Fruit fly (Drosophila melanogaster) whole organism, embryonic: ENCODE results near the gene CG11951.

Experiments used
- C15 ChIP-seq: fragments of 200-800 bp; sonication (Bioruptor generic); IDR thresholded peaks from 3 replicates; pipeline ENCODE4 v1.3.6; 2022; ENCODE audit warnings: missing biosample characterization, missing genetic modification characterization
- CG10274 ChIP-seq: fragments of 200-800 bp; sonication (Bioruptor generic); optimal IDR thresholded peaks from 3 replicates; lab custom pipeline; 2017; ENCODE audit warnings: missing biosample characterization, mild to moderate bottlenecking, missing genetic modification characterization
- CG10321 ChIP-seq: fragments of 200-800 bp; sonication (Bioruptor generic); IDR thresholded peaks from 2 replicates; pipeline ENCODE4 v1.3.6; 2022; ENCODE audit warnings: missing biosample characterization, missing genetic modification characterization
- CG10366 ChIP-seq: fragments of 200-800 bp; sonication (Bioruptor generic); IDR thresholded peaks from 2 replicates; pipeline ENCODE4 v1.3.6; 2022; ENCODE audit warnings: missing biosample characterization, missing genetic modification characterization
- CG10654 ChIP-seq: fragments of 200-800 bp; sonication (Bioruptor generic); optimal IDR thresholded peaks from 2 replicates; lab custom pipeline; 2016; ENCODE audit warnings: missing biosample characterization, missing genetic modification characterization
- CG10959 ChIP-seq: fragments of 200-800 bp; sonication (Bioruptor generic); IDR thresholded peaks from 2 replicates; pipeline ENCODE4 v1.3.6; 2022; ENCODE audit warnings: missing biosample characterization, missing genetic modification characterization
- CG11085 ChIP-seq: fragments of 200-800 bp; sonication (Bioruptor generic); IDR thresholded peaks from 2 replicates; pipeline ENCODE4 v1.3.6; 2022; ENCODE audit warnings: missing biosample characterization, missing genetic modification characterization
- CG11398 ChIP-seq: fragments of 200-800 bp; sonication (Bioruptor generic); optimal IDR thresholded peaks from 2 replicates; lab custom pipeline; 2016; ENCODE audit warnings: missing biosample characterization, missing genetic modification characterization
- CG11696 ChIP-seq: fragments of 200-800 bp; sonication (Bioruptor generic); IDR thresholded peaks from 2 replicates; pipeline ENCODE4 v1.3.6; 2022; ENCODE audit warnings: missing biosample characterization, missing genetic modification characterization
- CG12071 ChIP-seq: fragments of 200-800 bp; sonication (Bioruptor generic); optimal IDR thresholded peaks from 3 replicates; lab custom pipeline; 2018; ENCODE audit warnings: missing biosample characterization, mild to moderate bottlenecking, missing genetic modification characterization
- CG12155 ChIP-seq: fragments of 200-800 bp; sonication (Bioruptor generic); optimal IDR thresholded peaks from 3 replicates; lab custom pipeline; 2016; ENCODE audit warnings: missing biosample characterization, missing genetic modification characterization
- CG12942 ChIP-seq: fragments of 200-800 bp; sonication (Bioruptor generic); optimal IDR thresholded peaks from 3 replicates; lab custom pipeline; 2016; ENCODE audit warnings: missing biosample characterization, missing genetic modification characterization
- CG14050 ChIP-seq: fragments of 200-800 bp; sonication (Bioruptor generic); IDR thresholded peaks from 3 replicates; pipeline ENCODE4 v1.3.6; 2022; ENCODE audit warnings: missing biosample characterization, missing genetic modification characterization
- CG15269 ChIP-seq: fragments of 200-800 bp; sonication (Bioruptor generic); optimal IDR thresholded peaks from 2 replicates; lab custom pipeline; 2018; ENCODE audit warnings: missing biosample characterization, mild to moderate bottlenecking, missing genetic modification characterization, moderate library complexity
- CG1603 ChIP-seq: fragments of 200-800 bp; sonication (Bioruptor generic); optimal IDR thresholded peaks from 2 replicates; lab custom pipeline; 2019; ENCODE audit warnings: missing biosample characterization, mild to moderate bottlenecking, missing genetic modification characterization, moderate library complexity
- CG17361 ChIP-seq: fragments of 200-800 bp; sonication (Bioruptor generic); IDR thresholded peaks from 3 replicates; pipeline ENCODE4 v1.3.6; 2022; ENCODE audit warnings: missing biosample characterization, missing genetic modification characterization
- CG17385 ChIP-seq: fragments of 200-800 bp; sonication (Bioruptor generic); optimal IDR thresholded peaks from 3 replicates; lab custom pipeline; 2018; ENCODE audit warnings: missing biosample characterization, mild to moderate bottlenecking, missing genetic modification characterization
- CG18619 ChIP-seq: fragments of 200-800 bp; sonication (Bioruptor generic); optimal IDR thresholded peaks from 3 replicates; lab custom pipeline; 2017; ENCODE audit warnings: missing biosample characterization, mild to moderate bottlenecking, missing genetic modification characterization
- CG18764 ChIP-seq: fragments of 200-800 bp; sonication (Bioruptor generic); optimal IDR thresholded peaks from 3 replicates; lab custom pipeline; 2016; ENCODE audit warnings: missing biosample characterization, missing genetic modification characterization
- CG32532 ChIP-seq: fragments of 200-800 bp; sonication (Bioruptor generic); IDR thresholded peaks from 2 replicates; pipeline ENCODE4 v1.3.6; 2022; ENCODE audit warnings: missing biosample characterization, missing genetic modification characterization
- CG33557 ChIP-seq: fragments of 200-800 bp; sonication (Bioruptor generic); optimal IDR thresholded peaks from 2 replicates; lab custom pipeline; 2019; ENCODE audit warnings: missing biosample characterization, mild to moderate bottlenecking, missing genetic modification characterization, moderate library complexity
- CG34422 ChIP-seq: fragments of 200-800 bp; sonication (Bioruptor generic); IDR thresholded peaks from 3 replicates; pipeline ENCODE4 v1.3.6; 2022; ENCODE audit warnings: missing biosample characterization, missing genetic modification characterization
- CG4424 ChIP-seq: fragments of 200-800 bp; sonication (Bioruptor generic); optimal IDR thresholded peaks from 3 replicates; lab custom pipeline; 2016; ENCODE audit warnings: missing biosample characterization, missing genetic modification characterization
- CG5245 ChIP-seq: fragments of 200-800 bp; sonication (Bioruptor generic); optimal IDR thresholded peaks from 3 replicates; lab custom pipeline; 2016; ENCODE audit warnings: missing biosample characterization, missing genetic modification characterization
- CG6813 ChIP-seq: fragments of 200-800 bp; sonication (Bioruptor generic); optimal IDR thresholded peaks from 2 replicates; lab custom pipeline; 2017; ENCODE audit warnings: missing biosample characterization, missing genetic modification characterization, mild to moderate bottlenecking, moderate library complexity, missing genetic modification reagents
- CG7963 ChIP-seq: fragments of 200-800 bp; sonication (Bioruptor generic); IDR thresholded peaks from 3 replicates; pipeline ENCODE4 v1.3.6; 2022; ENCODE audit warnings: missing biosample characterization, missing genetic modification characterization; ENCODE audit not compliant: partially characterized antibody
- CG9817 ChIP-seq: fragments of 200-800 bp; sonication (Bioruptor generic); optimal IDR thresholded peaks from 2 replicates; lab custom pipeline; 2018; ENCODE audit warnings: missing biosample characterization, mild to moderate bottlenecking, missing genetic modification characterization, moderate library complexity
- D19B ChIP-seq: fragments of 200-800 bp; sonication (Bioruptor generic); optimal IDR thresholded peaks from 2 replicates; lab custom pipeline; 2017; ENCODE audit warnings: missing biosample characterization, mild to moderate bottlenecking, missing genetic modification characterization
- E2f2 ChIP-seq: fragments of 200-800 bp; sonication (Bioruptor generic); IDR thresholded peaks from 2 replicates; pipeline ENCODE4 v1.3.6; 2022; ENCODE audit warnings: missing biosample characterization, missing genetic modification characterization
- Fer3 ChIP-seq: fragments of 200-800 bp; sonication (Bioruptor generic); optimal IDR thresholded peaks from 2 replicates; lab custom pipeline; 2018; ENCODE audit warnings: missing biosample characterization, mild to moderate bottlenecking, missing genetic modification characterization, moderate library complexity
- HmgZ ChIP-seq: fragments of 200-800 bp; sonication (Bioruptor generic); optimal IDR thresholded peaks from 2 replicates; lab custom pipeline; 2018; ENCODE audit warnings: missing biosample characterization, mild to moderate bottlenecking, missing genetic modification characterization
- Hr3 ChIP-seq: fragments of 200-800 bp; sonication (Bioruptor generic); optimal IDR thresholded peaks from 3 replicates; lab custom pipeline; 2016; ENCODE audit warnings: missing biosample characterization, missing genetic modification characterization
- Max ChIP-seq: fragments of 200-800 bp; sonication (Bioruptor generic); optimal IDR thresholded peaks from 2 replicates; lab custom pipeline; 2016; ENCODE audit warnings: missing biosample characterization, mild to moderate bottlenecking, missing genetic modification characterization
- Myb ChIP-seq: fragments of 200-800 bp; sonication (Bioruptor generic); optimal IDR thresholded peaks from 2 replicates; lab custom pipeline; 2016; ENCODE audit warnings: missing biosample characterization, missing genetic modification characterization
- PHDP ChIP-seq: fragments of 200-800 bp; sonication (Bioruptor generic); optimal IDR thresholded peaks from 3 replicates; lab custom pipeline; 2018; ENCODE audit warnings: missing biosample characterization, mild to moderate bottlenecking, missing genetic modification characterization, moderate library complexity
- bowl ChIP-seq: fragments of 200-800 bp; sonication (Bioruptor generic); IDR thresholded peaks from 2 replicates; pipeline ENCODE4 v1.3.6; 2022; ENCODE audit warnings: missing biosample characterization, missing genetic modification characterization
- chinmo ChIP-seq: fragments of 200-800 bp; sonication (Bioruptor generic); IDR thresholded peaks from 4 replicates; pipeline ENCODE4 v1.3.6; 2022; ENCODE audit warnings: missing biosample characterization, missing genetic modification characterization; ENCODE audit not compliant: partially characterized antibody
- dmrt11E ChIP-seq: fragments of 200-800 bp; sonication (Bioruptor generic); optimal IDR thresholded peaks from 3 replicates; lab custom pipeline; 2018; ENCODE audit warnings: missing biosample characterization, mild to moderate bottlenecking, missing genetic modification characterization, moderate library complexity
- en ChIP-seq: fragments of 200-800 bp; sonication (Bioruptor generic); optimal IDR thresholded peaks from 2 replicates; lab custom pipeline; 2016; ENCODE audit warnings: missing biosample characterization, missing genetic modification characterization
- fd64A ChIP-seq: fragments of 200-800 bp; sonication (Bioruptor generic); optimal IDR thresholded peaks from 3 replicates; lab custom pipeline; 2018; ENCODE audit warnings: missing biosample characterization, mild to moderate bottlenecking, missing genetic modification characterization
- fd96Cb ChIP-seq: fragments of 200-800 bp; sonication (Bioruptor generic); optimal IDR thresholded peaks from 2 replicates; lab custom pipeline; 2018; ENCODE audit warnings: missing biosample characterization, mild to moderate bottlenecking, missing genetic modification characterization, moderate library complexity
- gsb ChIP-seq: fragments of 200-800 bp; sonication (Bioruptor generic); IDR thresholded peaks from 2 replicates; pipeline ENCODE4 v1.3.6; 2022; ENCODE audit warnings: missing biosample characterization, missing genetic modification characterization
- nerfin-1 ChIP-seq: fragments of 200-800 bp; sonication (Bioruptor generic); optimal IDR thresholded peaks from 3 replicates; lab custom pipeline; 2019; ENCODE audit warnings: missing biosample characterization, mild to moderate bottlenecking, missing genetic modification characterization, moderate library complexity
- run ChIP-seq: fragments of 200-800 bp; sonication (Bioruptor generic); optimal IDR thresholded peaks from 3 replicates; lab custom pipeline; 2018; ENCODE audit warnings: missing biosample characterization, mild to moderate bottlenecking, missing genetic modification characterization
- schlank ChIP-seq: fragments of 200-800 bp; sonication (Bioruptor generic); optimal IDR thresholded peaks from 2 replicates; lab custom pipeline; 2018; ENCODE audit warnings: missing biosample characterization, mild to moderate bottlenecking, missing genetic modification characterization
- scrt ChIP-seq: fragments of 200-800 bp; sonication (Bioruptor generic); optimal IDR thresholded peaks from 2 replicates; lab custom pipeline; 2018; ENCODE audit warnings: missing biosample characterization, mild to moderate bottlenecking, missing genetic modification characterization, moderate library complexity
- sim ChIP-seq: fragments of 200-800 bp; sonication (Bioruptor generic); IDR thresholded peaks from 2 replicates; pipeline ENCODE4 v1.3.6; 2022; ENCODE audit warnings: missing biosample characterization, missing genetic modification characterization
- sisA ChIP-seq: fragments of 200-800 bp; sonication (Bioruptor generic); IDR thresholded peaks from 2 replicates; pipeline ENCODE4 v1.3.6; 2022; ENCODE audit warnings: missing biosample characterization, missing genetic modification characterization
- so ChIP-seq: fragments of 200-800 bp; sonication (Bioruptor generic); IDR thresholded peaks from 3 replicates; pipeline ENCODE4 v1.3.6; 2022; ENCODE audit warnings: missing biosample characterization, missing genetic modification characterization
- z ChIP-seq: fragments of 200-800 bp; sonication (Bioruptor generic); IDR thresholded peaks from 3 replicates; pipeline ENCODE4 v1.3.6; 2022; ENCODE audit warnings: missing biosample characterization, missing genetic modification characterization

CG11951 gene

DNA sequence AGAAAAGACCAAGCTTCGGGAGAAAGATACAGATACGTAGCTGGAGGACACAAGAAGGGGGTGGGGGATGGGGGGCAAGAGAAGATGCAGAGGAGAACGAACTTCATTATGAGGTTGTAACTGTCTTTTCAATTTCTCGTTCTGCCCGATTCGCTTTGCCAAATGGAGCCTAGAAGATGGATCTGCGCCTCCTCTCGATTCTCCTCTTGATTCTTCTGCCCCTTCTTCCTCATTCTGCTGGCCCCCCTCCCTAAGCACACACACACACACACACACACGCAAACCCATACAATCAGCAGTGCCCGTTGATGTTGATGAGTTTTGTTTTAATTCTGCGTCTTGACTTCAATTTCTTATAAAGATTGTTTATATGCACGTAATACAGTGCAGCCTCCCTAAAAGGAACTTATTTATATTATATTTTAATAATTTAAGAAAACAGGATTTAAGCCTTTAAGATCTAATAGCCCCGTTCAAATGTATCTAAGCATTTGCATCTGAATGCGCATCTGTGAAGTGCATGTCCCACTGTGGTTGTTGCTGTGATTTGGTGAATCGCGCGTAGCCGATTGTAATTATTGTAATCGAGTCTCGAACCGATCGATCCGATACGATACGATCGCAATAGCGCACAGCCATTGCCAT is 31.4 kb downstream of the CG11951 start (continued):
- TF ChIP-seq Hr3 (GFP tag; lab: Kevin White, UChicago): peak; percentile 13
- peak; percentile 14; the same call in 1 of the 3 replicates for TF ChIP-seq C15 (GFP tag; lab: Robert Waterston, UW)
- no peak for TF ChIP-seq Myb (GFP tag; lab: Kevin White, UChicago)
- TF ChIP-seq scrt: peak; percentile 2
- peak; percentile 63 for TF ChIP-seq CG11085 (GFP tag; lab: Robert Waterston, UW)
- peak; percentile 73 for TF ChIP-seq CG10366 (GFP tag; lab: Robert Waterston, UW)
- TF ChIP-seq CG12071 (GFP tag; lab: Kevin White, UChicago): peak; percentile 40
- no peak for TF ChIP-seq CG6813 (GFP tag; lab: Kevin White, UChicago)
- TF ChIP-seq sim (GFP tag; lab: Robert Waterston, UW): no peak
- peak; percentile 42 for TF ChIP-seq CG17385 (GFP tag; lab: Kevin White, UChicago)
- TF ChIP-seq CG34422 (GFP tag; lab: Robert Waterston, UW): peak; percentile 71
- peak; percentile 30 for TF ChIP-seq HmgZ (tag; lab: Kevin White, UChicago)
- TF ChIP-seq D19B (GFP tag; lab: Kevin White, UChicago): peak; percentile 30
- no peak for TF ChIP-seq CG7963 (GFP tag; lab: Robert Waterston, UW)
- TF ChIP-seq fd64A: no peak
- TF ChIP-seq schlank (tag; lab: Kevin White, UChicago): peak; percentile 5
- TF ChIP-seq dmrt11E (tag; lab: Kevin White, UChicago): peak; percentile 46
- peak; percentile 58 for TF ChIP-seq CG11696
- TF ChIP-seq nerfin-1 (tag; lab: Kevin White, UChicago): no peak
- TF ChIP-seq CG18619 (GFP tag; lab: Kevin White, UChicago): peak; percentile 9
- TF ChIP-seq sisA (GFP tag; lab: Robert Waterston, UW): peak; percentile 67
- peak; percentile 86 for TF ChIP-seq CG15269
- TF ChIP-seq PHDP (tag; lab: Kevin White, UChicago): peak; percentile 60
- no peak for TF ChIP-seq CG18764 (GFP tag; lab: Kevin White, UChicago)
- TF ChIP-seq CG17361 (GFP tag; lab: Robert Waterston, UW): peak; percentile 25; the same call in 1 of the 3 replicates
- no peak for TF ChIP-seq chinmo (GFP tag; lab: Robert Waterston, UW)
- TF ChIP-seq CG9817: peak; percentile 75
- TF ChIP-seq CG5245: peak; percentile 14
- no peak for TF ChIP-seq en (GFP tag; lab: Kevin White, UChicago)
- peak; percentile 23 for TF ChIP-seq CG10274 (GFP tag; lab: Kevin White, UChicago)
- peak; percentile 69 for TF ChIP-seq CG14050 (GFP tag; lab: Robert Waterston, UW)
- 0 out of 2 replicates have a peak, but pooled peaks have one; percentile 34 for TF ChIP-seq gsb (GFP tag; lab: Robert Waterston, UW)
- TF ChIP-seq so (GFP tag; lab: Robert Waterston, UW): peak; percentile 78
- TF ChIP-seq CG11398 (GFP tag; lab: Kevin White, UChicago): no peak
- peak; percentile 61 for TF ChIP-seq CG32532 (GFP tag; lab: Robert Waterston, UW)
- TF ChIP-seq CG1603: no peak
- peak; percentile 32 for TF ChIP-seq CG10654 (GFP tag; lab: Kevin White, UChicago)
- TF ChIP-seq CG12942: peak; percentile 26
- no peak for TF ChIP-seq z
- TF ChIP-seq CG33557: no peak
- peak; percentile 38; the same call in 1 of the 2 replicates for TF ChIP-seq E2f2
- peak; percentile 26; the same call in 1 of the 2 replicates for TF ChIP-seq CG10321 (GFP tag; lab: Robert Waterston, UW)
- peak; percentile 0 for TF ChIP-seq Max (GFP tag; lab: Kevin White, UChicago)
- TF ChIP-seq Fer3 (tag; lab: Kevin White, UChicago): peak; percentile 70
- TF ChIP-seq CG10959 (GFP tag; lab: Robert Waterston, UW): peak; percentile 32; the same call in 1 of the 2 replicates
- peak; percentile 20 for TF ChIP-seq CG12155
- peak; percentile 39; the same call in 1 of the 2 replicates for TF ChIP-seq bowl
- peak; percentile 60 for TF ChIP-seq fd96Cb (tag; lab: Kevin White, UChicago)
- peak; percentile 54 for TF ChIP-seq CG4424
- no peak for TF ChIP-seq run (tag; lab: Kevin White, UChicago)
